Worm (Caenorhabditis elegans): Measurements from ENCODE around the gene paic-1.

The paic-1 gene

DNA sequence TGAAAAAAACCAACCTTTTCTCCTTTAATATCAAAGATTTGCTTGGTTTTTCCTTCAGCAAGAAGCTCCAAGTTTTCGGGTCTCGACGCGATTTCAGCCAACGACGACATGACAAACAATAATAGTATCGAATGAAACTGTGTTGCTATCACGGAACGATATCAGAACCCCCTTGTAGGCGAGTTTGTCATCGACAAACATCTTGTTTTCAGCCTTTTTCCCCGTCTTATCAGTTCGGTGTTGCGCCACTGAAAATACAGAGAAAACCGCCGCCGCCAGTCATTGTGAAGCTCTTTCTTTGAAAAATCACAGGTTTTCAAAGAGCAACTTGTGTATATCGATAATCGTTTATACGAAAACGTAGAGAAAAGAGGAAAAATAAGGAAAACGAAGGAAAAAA is at the start of gene paic-1:
paic-1 (minus strand) TSS at position 120 of the 400 bp plus-strand sequence.
- peak; percentile 74 for TF ChIP-seq elt-2 (tag; optimal IDR thresholded peaks at IDR 0.05)
- TF ChIP-seq ceh-24 (tag; optimal IDR thresholded peaks at IDR 0.05) = no peak

DNA sequence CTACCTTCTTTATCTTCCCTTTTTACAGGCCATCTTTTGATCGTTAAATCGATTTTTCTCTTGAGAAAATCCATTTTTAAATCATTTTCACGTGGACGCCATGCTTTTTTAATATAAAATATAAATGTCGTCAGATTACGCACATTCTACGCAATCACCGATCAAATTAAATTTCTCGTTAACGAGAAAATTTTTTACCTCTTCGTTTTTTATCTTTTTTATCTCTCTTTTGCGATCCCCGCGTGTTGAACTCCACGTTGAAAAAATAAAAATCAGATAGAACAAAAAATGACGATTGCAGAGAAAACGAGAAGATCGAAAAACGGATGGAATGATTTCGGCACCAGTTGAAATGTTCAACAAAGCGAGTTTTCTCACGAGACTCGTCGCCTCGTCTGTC is 47.6 kb upstream of the paic-1 start, which contains the start of gene bpnt-1:
bpnt-1 (plus strand) TSS at position 301 of the 400 bp plus-strand sequence.
- TF ChIP-seq ceh-30 (tag; optimal IDR thresholded peaks at IDR 0.05) (no peak), unc-86 (tag; optimal IDR thresholded peaks at IDR 0.05) (no peak), elt-2 (tag; optimal IDR thresholded peaks at IDR 0.05) (no peak), sdc-2 (tag; optimal IDR thresholded peaks at IDR 0.05) (no peak), hlh-8 (tag; optimal IDR thresholded peaks at IDR 0.05) (no peak), ceh-31 (tag; optimal IDR thresholded peaks at IDR 0.05) (no peak), gmeb-2 (tag; optimal IDR thresholded peaks at IDR 0.05) (no peak), syd-9 (tag; optimal IDR thresholded peaks at IDR 0.05) (no peak), ceh-6 (GFP tag; optimal IDR thresholded peaks at IDR 0.05) (no peak), unc-42 (tag; optimal IDR thresholded peaks at IDR 0.05) (no peak), K09A11.1 (tag; optimal IDR thresholded peaks at IDR 0.05; ENCODE audit: insufficient read depth) (no peak), elt-4 (tag; optimal IDR thresholded peaks at IDR 0.05) (no peak), fax-1 (tag; optimal IDR thresholded peaks at IDR 0.05) (no peak), ztf-16 (tag; optimal IDR thresholded peaks at IDR 0.05) (no peak), sox-4 (tag; optimal IDR thresholded peaks at IDR 0.05) (no peak), C08G9.2 (tag; optimal IDR thresholded peaks at IDR 0.05) (no peak), ceh-2 (tag; optimal IDR thresholded peaks at IDR 0.05) (no peak), rnt-1 (tag; optimal IDR thresholded peaks at IDR 0.05) (no peak)

DNA sequence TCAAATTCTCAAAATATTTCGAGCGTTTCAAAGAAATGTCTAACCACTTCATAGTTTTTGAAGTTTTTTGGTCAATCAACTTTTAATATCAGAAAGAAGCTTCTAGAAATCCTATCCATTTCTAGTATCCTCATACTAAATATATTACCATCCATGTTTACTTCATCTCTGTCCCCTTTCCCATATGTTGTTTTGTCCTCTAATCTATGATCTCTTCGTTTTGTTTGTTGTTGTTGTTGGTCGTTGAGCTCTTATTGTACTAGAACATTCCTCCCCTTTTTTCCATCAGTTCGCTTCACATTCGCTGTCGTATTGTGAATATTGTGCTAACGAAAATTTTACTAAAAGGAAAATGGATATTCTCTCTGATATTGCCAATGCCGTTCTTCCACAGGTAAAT is 45.0 kb upstream of the paic-1 start, which contains the start of gene sod-5:
sod-5 (plus strand) TSS at position 301 of the 400 bp plus-strand sequence.
- TF ChIP-seq ets-4 (tag; optimal IDR thresholded peaks at IDR 0.05) = no peak
- TF ChIP-seq T23F11.4 (GFP tag; optimal IDR thresholded peaks at IDR 0.05) = no peak
- no peak for TF ChIP-seq ceh-45 (GFP tag; IDR thresholded peaks at IDR 0.05)
- no peak for TF ChIP-seq ceh-9 (tag; optimal IDR thresholded peaks at IDR 0.05)
- TF ChIP-seq sox-2 (GFP tag; IDR thresholded peaks at IDR 0.05) = no peak
- TF ChIP-seq pqm-1 (tag; optimal IDR thresholded peaks at IDR 0.05) = no peak
- no peak for TF ChIP-seq odd-2 (tag; optimal IDR thresholded peaks at IDR 0.05)
- no peak for TF ChIP-seq hlh-15 (tag; optimal IDR thresholded peaks at IDR 0.05)
- no peak for TF ChIP-seq ceh-30 (tag; optimal IDR thresholded peaks at IDR 0.05)
- no peak for TF ChIP-seq K09A11.1 (tag; optimal IDR thresholded peaks at IDR 0.05; ENCODE audit: insufficient read depth)
- no peak for TF ChIP-seq elt-2 (tag; optimal IDR thresholded peaks at IDR 0.05)
- no peak for TF ChIP-seq gmeb-2 (tag; optimal IDR thresholded peaks at IDR 0.05)

DNA sequence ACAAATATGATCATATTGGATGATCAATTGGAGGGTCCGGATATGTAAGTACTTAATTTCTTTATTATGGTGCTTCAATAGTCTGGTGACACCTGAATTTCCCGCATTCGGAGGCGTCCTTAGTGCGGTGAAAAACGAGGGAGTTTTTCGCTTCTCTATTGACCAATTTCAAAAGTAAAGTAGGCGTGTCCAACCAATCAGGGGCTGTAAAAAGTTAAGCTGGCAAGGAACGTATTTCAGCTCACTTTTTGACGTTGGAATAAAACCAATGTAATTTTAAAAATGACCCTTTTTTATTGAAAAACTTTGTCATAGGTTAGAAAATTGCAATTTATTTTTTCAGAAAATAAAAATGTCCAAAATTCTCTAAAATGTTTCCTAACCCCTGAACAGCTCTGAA is 37.3 kb upstream of the paic-1 start:
- TF ChIP-seq ceh-14 (tag; optimal IDR thresholded peaks at IDR 0.05) = no peak
- TF ChIP-seq C08G9.2 (tag; optimal IDR thresholded peaks at IDR 0.05) = no peak
- no peak for TF ChIP-seq syd-9 (tag; optimal IDR thresholded peaks at IDR 0.05)
- peak; percentile 88 for TF ChIP-seq nfya-1 (tag; optimal IDR thresholded peaks at IDR 0.05)
- no peak for TF ChIP-seq unc-3 (GFP tag; conservative IDR thresholded peaks at IDR 0.05)
- no peak for TF ChIP-seq unc-3 (tag; optimal IDR thresholded peaks at IDR 0.05)
- no peak for TF ChIP-seq madf-2 (tag; optimal IDR thresholded peaks at IDR 0.05)
- no peak for TF ChIP-seq ceh-45 (GFP tag; IDR thresholded peaks at IDR 0.05)
- no peak for TF ChIP-seq pha-4 (tag; optimal IDR thresholded peaks at IDR 0.05)
- no peak for TF ChIP-seq ceh-30 (tag; optimal IDR thresholded peaks at IDR 0.05)

DNA sequence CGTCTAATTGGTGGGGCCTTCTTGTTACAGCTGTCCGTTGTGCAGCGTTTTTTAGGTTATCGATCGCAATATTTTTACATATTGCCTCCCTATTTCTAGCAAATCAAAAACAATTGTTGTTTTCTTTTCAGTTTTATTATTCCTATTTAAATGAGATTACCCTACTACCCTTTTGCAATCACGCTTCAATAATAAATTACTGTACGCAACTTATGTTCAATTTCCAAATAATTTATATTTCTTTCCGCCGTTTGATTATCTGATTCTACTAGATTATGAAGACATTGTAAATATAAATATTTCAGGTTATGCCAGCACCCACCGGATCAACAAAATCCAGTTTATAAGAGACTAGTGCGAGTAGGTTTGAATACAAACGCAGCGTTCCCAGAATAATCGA is 33.0 kb upstream of the paic-1 start, which contains the start of gene ZK430.5:
ZK430.5 (plus strand) TSS at position 301 of the 400 bp plus-strand sequence.
- TF ChIP-seq ceh-22 (tag; optimal IDR thresholded peaks at IDR 0.05) = no peak
- TF ChIP-seq C38D4.7 (GFP tag; optimal IDR thresholded peaks at IDR 0.05) = no peak
- TF ChIP-seq F13H6.1 (tag; optimal IDR thresholded peaks at IDR 0.05) = no peak
- no peak for TF ChIP-seq dve-1 (tag; optimal IDR thresholded peaks at IDR 0.05)
- no peak for TF ChIP-seq ztf-16 (tag; optimal IDR thresholded peaks at IDR 0.05)
- TF ChIP-seq hlh-15 (tag; optimal IDR thresholded peaks at IDR 0.05) = no peak
- TF ChIP-seq ceh-9 (tag; optimal IDR thresholded peaks at IDR 0.05) = no peak
- TF ChIP-seq unc-3 (GFP tag; conservative IDR thresholded peaks at IDR 0.05) = no peak
- TF ChIP-seq unc-3 (tag; optimal IDR thresholded peaks at IDR 0.05) = no peak
- TF ChIP-seq npax-4 (tag; optimal IDR thresholded peaks at IDR 0.05) = no peak
- TF ChIP-seq K09A11.1 (tag; optimal IDR thresholded peaks at IDR 0.05; ENCODE audit: insufficient read depth) = no peak
- no peak for TF ChIP-seq ceh-30 (tag; optimal IDR thresholded peaks at IDR 0.05)
- TF ChIP-seq pax-1 (tag; optimal IDR thresholded peaks at IDR 0.05) = no peak
